Worm (Caenorhabditis elegans) whole organism, L2 larva: ENCODE results near the gene C18H9.5.

Source experiments
- F13H6.1 ChIP-seq: sonication (generic microtip); optimal IDR thresholded peaks from 2 replicates; lab custom pipeline; 2016; ENCODE audit warnings: missing genetic modification characterization, missing compliant biosample characterization
- Y55F3AM.14 ChIP-seq: fragments of 200-800 bp; sonication (Bioruptor generic); optimal IDR thresholded peaks from 2 replicates; lab custom pipeline; 2018; ENCODE audit warnings: mild to moderate bottlenecking, missing genetic modification characterization, missing compliant biosample characterization
- ZK546.5 ChIP-seq: sonication (generic microtip); optimal IDR thresholded peaks from 2 replicates; lab custom pipeline; 2017; ENCODE audit warnings: missing biosample characterization, missing genetic modification characterization
- alr-1 ChIP-seq: fragments of 150-350 bp; optimal IDR thresholded peaks from 2 replicates; lab custom pipeline; 2014; ENCODE audit warnings: missing biosample characterization, missing genetic modification characterization
- aly-2 ChIP-seq: fragments of 150-350 bp; optimal IDR thresholded peaks from 2 replicates; lab custom pipeline; 2014; ENCODE audit warnings: missing biosample characterization, missing genetic modification characterization
- blmp-1 ChIP-seq: sonication (generic microtip); optimal IDR thresholded peaks from 2 replicates; lab custom pipeline; 2017; ENCODE audit warnings: missing genetic modification characterization, mild to moderate bottlenecking, missing compliant biosample characterization, antibody characterized with exemption, moderate library complexity; ENCODE audit not compliant: insufficient read depth
- ceh-16 ChIP-seq: fragments of 150-350 bp; optimal IDR thresholded peaks from 2 replicates; lab custom pipeline; 2014; ENCODE audit warnings: missing biosample characterization, missing genetic modification characterization
- crh-2 ChIP-seq: sonication (generic microtip); optimal IDR thresholded peaks from 2 replicates; lab custom pipeline; 2017; ENCODE audit warnings: missing biosample characterization, missing genetic modification characterization
- dmd-4 ChIP-seq: sonication (generic microtip); optimal IDR thresholded peaks from 2 replicates; lab custom pipeline; 2017; ENCODE audit warnings: missing biosample characterization, missing genetic modification characterization
- egl-27 ChIP-seq: sonication (generic microtip); optimal IDR thresholded peaks from 3 replicates; lab custom pipeline; 2017; ENCODE audit warnings: missing biosample characterization, missing genetic modification reagents, missing genetic modification characterization
- elt-1 ChIP-seq: fragments of 150-350 bp; optimal IDR thresholded peaks from 2 replicates; lab custom pipeline; 2014; ENCODE audit warnings: missing biosample characterization, missing genetic modification characterization
- elt-3 ChIP-seq: sonication (generic microtip); optimal IDR thresholded peaks from 2 replicates; lab custom pipeline; 2017; ENCODE audit warnings: missing biosample characterization, missing genetic modification characterization
- fos-1 ChIP-seq: fragments of 150-350 bp; optimal IDR thresholded peaks from 2 replicates; lab custom pipeline; 2014; ENCODE audit warnings: missing biosample characterization, missing genetic modification characterization
- gmeb-1 ChIP-seq: fragments of 150-350 bp; optimal IDR thresholded peaks from 2 replicates; lab custom pipeline; 2014; ENCODE audit warnings: missing biosample characterization, missing genetic modification characterization
- lsy-2 ChIP-seq, 2 experiments: fragments of 150-350 bp in 1 of 2; sonication (generic microtip) in 1 of 2; optimal IDR thresholded peaks; 2 replicates each; lab custom pipeline; 2014 to 2017; ENCODE audit warnings: missing biosample characterization in 2 of 2, missing genetic modification characterization in 2 of 2
- mab-5 ChIP-seq: fragments of 150-350 bp; optimal IDR thresholded peaks from 2 replicates; lab custom pipeline; 2014; ENCODE audit warnings: missing biosample characterization, missing genetic modification characterization
- mbf-1 ChIP-seq: sonication (generic microtip); optimal IDR thresholded peaks from 2 replicates; lab custom pipeline; 2017; ENCODE audit warnings: missing biosample characterization, missing genetic modification characterization
- nhr-12 ChIP-seq: fragments of 150-350 bp; optimal IDR thresholded peaks from 2 replicates; lab custom pipeline; 2014; ENCODE audit warnings: missing biosample characterization, missing genetic modification characterization
- nhr-23 ChIP-seq: fragments of 150-350 bp; optimal IDR thresholded peaks from 2 replicates; lab custom pipeline; 2014; ENCODE audit warnings: missing biosample characterization, missing genetic modification reagents, missing genetic modification characterization
- nhr-237 ChIP-seq: fragments of 150-350 bp; optimal IDR thresholded peaks from 2 replicates; lab custom pipeline; 2014; ENCODE audit warnings: missing biosample characterization, missing genetic modification characterization
- nhr-25 ChIP-seq: fragments of 150-350 bp; sonication (generic microtip); optimal IDR thresholded peaks from 3 replicates; lab custom pipeline; 2014; ENCODE audit warnings: missing biosample characterization, missing genetic modification characterization
- nhr-6 ChIP-seq: fragments of 150-350 bp; optimal IDR thresholded peaks from 2 replicates; lab custom pipeline; 2014; ENCODE audit warnings: missing biosample characterization, missing genetic modification characterization
- nhr-77 ChIP-seq: fragments of 150-350 bp; optimal IDR thresholded peaks from 2 replicates; lab custom pipeline; 2014; ENCODE audit warnings: missing biosample characterization, missing genetic modification characterization
- peb-1 ChIP-seq: fragments of 150-350 bp; optimal IDR thresholded peaks from 2 replicates; lab custom pipeline; 2014; ENCODE audit warnings: missing biosample characterization, missing genetic modification characterization
- sem-4 ChIP-seq: fragments of 150-350 bp; optimal IDR thresholded peaks from 2 replicates; lab custom pipeline; 2014; ENCODE audit warnings: missing biosample characterization, missing genetic modification reagents, missing genetic modification characterization
- skn-1 ChIP-seq: sonication (generic microtip); optimal IDR thresholded peaks from 2 replicates; lab custom pipeline; 2017; ENCODE audit warnings: missing biosample characterization, missing genetic modification characterization
- sma-9 ChIP-seq, 2 experiments: fragments of 150-350 bp in 1 of 2; sonication (generic microtip) in 1 of 2; optimal IDR thresholded peaks; 2 replicates each; lab custom pipeline; 2014 to 2016; ENCODE audit warnings: missing genetic modification characterization in 2 of 2, mild to moderate bottlenecking in 1 of 2, missing biosample characterization in 1 of 2, missing compliant biosample characterization in 1 of 2, missing genetic modification reagents in 1 of 2, moderate library complexity in 1 of 2
- snpc-4 ChIP-seq: fragments of 150-350 bp; optimal IDR thresholded peaks from 2 replicates; lab custom pipeline; 2014; ENCODE audit warnings: missing biosample characterization, missing genetic modification characterization
- unc-39 ChIP-seq: fragments of 150-350 bp; optimal IDR thresholded peaks from 2 replicates; lab custom pipeline; 2014; ENCODE audit warnings: missing biosample characterization, missing genetic modification characterization
- unc-62 ChIP-seq: fragments of 150-350 bp; optimal IDR thresholded peaks from 2 replicates; lab custom pipeline; 2014; ENCODE audit warnings: missing biosample characterization, missing genetic modification reagents, missing genetic modification characterization
- zag-1 ChIP-seq: fragments of 150-350 bp; optimal IDR thresholded peaks from 2 replicates; lab custom pipeline; 2014; ENCODE audit warnings: missing biosample characterization, missing genetic modification characterization
- ztf-1 ChIP-seq: fragments of 200-800 bp; sonication (Bioruptor generic); conservative IDR thresholded peaks from 2 replicates; pipeline ENCODE4 v1.3.6; 2022; ENCODE audit warnings: missing genetic modification characterization, missing compliant biosample characterization

Gene C18H9.5

ce11 chrII:6667534-6667933, 27.8 kb downstream of the C18H9.5 start:
- TF ChIP-seq nhr-12: no peak
- no peak for TF ChIP-seq egl-27
- TF ChIP-seq dmd-4: no peak
- TF ChIP-seq zag-1 (tag; lab: Kevin White, UChicago): no peak
- TF ChIP-seq, all 48 proteins: peak for 0

ce11 chrII:6666598-6666997, 28.8 kb downstream of the C18H9.5 start, which contains the start of gene T19D12.1:
TSS of gene T19D12.1 (plus strand) at chrII:6666898.
- no peak for TF ChIP-seq snpc-4 (tag; lab: Kevin White, UChicago)
- TF ChIP-seq ZK546.5: no peak
- TF ChIP-seq mab-5 (tag; lab: Kevin White, UChicago): no peak
- no peak for TF ChIP-seq nhr-237 (tag; lab: Kevin White, UChicago)
- no peak for TF ChIP-seq dmd-4
- TF ChIP-seq nhr-12: no peak
- TF ChIP-seq nhr-25 (tag; lab: Kevin White, UChicago): no peak
- no peak for TF ChIP-seq F13H6.1
- no peak for TF ChIP-seq unc-62 (GFP tag; lab: Kevin White, UChicago)
- no peak for TF ChIP-seq lsy-2 (tag; optimal IDR thresholded peaks at IDR 0.05; lab: Kevin White, UChicago)
- TF ChIP-seq zag-1 (tag; lab: Kevin White, UChicago): no peak
- TF ChIP-seq sem-4 (tag; lab: Kevin White, UChicago): no peak
- TF ChIP-seq, all 48 proteins: peak for 0

- TF ChIP-seq sma-9 (GFP tag; optimal IDR thresholded peaks at IDR 0.05; lab: Kevin White, UChicago): peak; percentile 14
- TF ChIP-seq sma-9 (tag; optimal IDR thresholded peaks at IDR 0.05; lab: Kevin White, UChicago): no peak
- TF ChIP-seq fos-1 (tag; lab: Kevin White, UChicago): peak; percentile 81
- no peak for TF ChIP-seq nhr-25 (tag; lab: Kevin White, UChicago)
These were observed 29.5 kb downstream of the C18H9.5 start for ce11 chrII:6665908-6666307.

ce11 chrII:6663799-6664198, 31.6 kb downstream of the C18H9.5 start:
- no peak for TF ChIP-seq ztf-1 (GFP tag; lab: Robert Waterston, UW)
- TF ChIP-seq fos-1 (tag; lab: Kevin White, UChicago): peak; percentile 30
- no peak for TF ChIP-seq aly-2 (tag; lab: Kevin White, UChicago)

ce11 chrII:6661211-6661610, 34.2 kb downstream of the C18H9.5 start, which contains the start of gene T19D12.2:
TSS of gene T19D12.2 (plus strand) at chrII:6661335.
- TF ChIP-seq fos-1 (tag; lab: Kevin White, UChicago): peak; percentile 82
- no peak for TF ChIP-seq Y55F3AM.14 (GFP tag; lab: Kevin White, UChicago)
- no peak for TF ChIP-seq ceh-16 (tag; lab: Kevin White, UChicago)

- no peak for TF ChIP-seq nhr-23 (tag; lab: Kevin White, UChicago)
- TF ChIP-seq crh-2 (tag; lab: Kevin White, UChicago): no peak
- no peak for TF ChIP-seq peb-1 (tag; lab: Kevin White, UChicago)
These were observed 36.6 kb downstream of the C18H9.5 start, which contains the start of gene T19D12.10 for ce11 chrII:6658766-6659165. TSS of gene T19D12.10 (minus strand) at chrII:6658866.

- TF ChIP-seq egl-27: no peak
- TF ChIP-seq nhr-25 (tag; lab: Kevin White, UChicago): no peak
- TF ChIP-seq unc-39: no peak
- no peak for TF ChIP-seq F13H6.1
- TF ChIP-seq gmeb-1: no peak
- no peak for TF ChIP-seq nhr-237 (tag; lab: Kevin White, UChicago)
- TF ChIP-seq nhr-23 (tag; lab: Kevin White, UChicago): no peak
- no peak for TF ChIP-seq blmp-1
- no peak for TF ChIP-seq fos-1 (tag; lab: Kevin White, UChicago)
- TF ChIP-seq skn-1: no peak
- no peak for TF ChIP-seq sem-4 (tag; lab: Kevin White, UChicago)
- no peak for TF ChIP-seq unc-62 (GFP tag; lab: Kevin White, UChicago)
- TF ChIP-seq elt-3 (tag; lab: Kevin White, UChicago): no peak
- no peak for TF ChIP-seq ZK546.5
These were observed 41.1 kb downstream of the C18H9.5 start, which contains the start of gene T19D12.9 for ce11 chrII:6654284-6654683. TSS of gene T19D12.9 (minus strand) at chrII:6654384.

- TF ChIP-seq unc-62 (GFP tag; lab: Kevin White, UChicago): no peak
- no peak for TF ChIP-seq nhr-6 (tag; lab: Kevin White, UChicago)
- no peak for TF ChIP-seq nhr-77 (tag; lab: Kevin White, UChicago)
- TF ChIP-seq gmeb-1: no peak
- TF ChIP-seq blmp-1: no peak
- no peak for TF ChIP-seq ZK546.5
- TF ChIP-seq sma-9 (GFP tag; optimal IDR thresholded peaks at IDR 0.05; lab: Kevin White, UChicago): no peak
- TF ChIP-seq sma-9 (tag; optimal IDR thresholded peaks at IDR 0.05; lab: Kevin White, UChicago): no peak
- no peak for TF ChIP-seq unc-39
- no peak for TF ChIP-seq zag-1 (tag; lab: Kevin White, UChicago)
- TF ChIP-seq elt-1 (tag; lab: Kevin White, UChicago): no peak
- TF ChIP-seq nhr-237 (tag; lab: Kevin White, UChicago): no peak
- no peak for TF ChIP-seq dmd-4
- no peak for TF ChIP-seq alr-1 (tag; lab: Kevin White, UChicago)
- TF ChIP-seq sem-4 (tag; lab: Kevin White, UChicago): no peak
- TF ChIP-seq nhr-12: no peak
- no peak for TF ChIP-seq mbf-1 (tag; lab: Kevin White, UChicago)
- TF ChIP-seq nhr-23 (tag; lab: Kevin White, UChicago): no peak
These were observed 43.6 kb downstream of the C18H9.5 start, which contains the start of gene sra-26 for ce11 chrII:6651719-6652118. TSS of gene sra-26 (minus strand) at chrII:6651819.
